Worm (Caenorhabditis elegans): ENCODE results near the gene ttn-1.
A peak's percentile ranks its signal among the peaks of the same experiment; 100 is the strongest.

Gene ttn-1

ce11 chrV:6117013-6117412, 85.4 kb downstream of the ttn-1 start:
- TF ChIP-seq lsy-12 (tag; optimal IDR thresholded peaks at IDR 0.05) (no peak), nfya-1 (tag; optimal IDR thresholded peaks at IDR 0.05; ENCODE audit: insufficient read depth) (no peak), ceh-16 (tag; optimal IDR thresholded peaks at IDR 0.05) (no peak), ZK546.5 (tag; optimal IDR thresholded peaks at IDR 0.05) (no peak), tbx-2 (tag; optimal IDR thresholded peaks at IDR 0.05) (no peak), skn-1 (tag; optimal IDR thresholded peaks at IDR 0.05) (no peak), ceh-82 (tag; optimal IDR thresholded peaks at IDR 0.05) (no peak), hmg-11 (tag; optimal IDR thresholded peaks at IDR 0.05) (no peak), nhr-28 (tag; optimal IDR thresholded peaks at IDR 0.05) (no peak)

ce11 chrV:6112823-6113222, 89.6 kb downstream of the ttn-1 start, which contains the start of gene F17A9.5:
F17A9.5 (minus strand) TSS chrV:6112997.
- TF ChIP-seq pqm-1 (tag; optimal IDR thresholded peaks at IDR 0.05) = no peak
- TF ChIP-seq tbx-2 (tag; optimal IDR thresholded peaks at IDR 0.05) = no peak
- TF ChIP-seq nhr-25 (tag; optimal IDR thresholded peaks at IDR 0.05) = no peak
- no peak for TF ChIP-seq daf-12 (tag; optimal IDR thresholded peaks at IDR 0.05)
- TF ChIP-seq egl-5 (tag; optimal IDR thresholded peaks at IDR 0.05) = no peak
- TF ChIP-seq nhr-12 (tag; optimal IDR thresholded peaks at IDR 0.05) = no peak

- TF ChIP-seq daf-12 (tag; optimal IDR thresholded peaks at IDR 0.05) (no peak), pqm-1 (tag; optimal IDR thresholded peaks at IDR 0.05) (peak; percentile 81), elt-2 (tag; optimal IDR thresholded peaks at IDR 0.05) (peak; percentile 71), R02D3.7 (tag; optimal IDR thresholded peaks at IDR 0.05) (no peak), mml-1 (tag; optimal IDR thresholded peaks at IDR 0.05) (no peak), unc-39 (tag; optimal IDR thresholded peaks at IDR 0.05) (no peak), fkh-2 (tag; optimal IDR thresholded peaks at IDR 0.05) (no peak), pha-4 (tag; optimal IDR thresholded peaks at IDR 0.05) (peak; percentile 49), nfya-1 (tag; optimal IDR thresholded peaks at IDR 0.05; ENCODE audit: insufficient read depth) (no peak), ztf-4 (tag; optimal IDR thresholded peaks at IDR 0.05) (no peak), nhr-28 (tag; optimal IDR thresholded peaks at IDR 0.05) (no peak), aly-2 (tag; optimal IDR thresholded peaks at IDR 0.05) (no peak), nhr-43 (tag; optimal IDR thresholded peaks at IDR 0.05; ENCODE audit: poor library complexity, severe bottlenecking) (no peak), ceh-28 (tag; optimal IDR thresholded peaks at IDR 0.05) (no peak), snpc-4 (tag; optimal IDR thresholded peaks at IDR 0.05) (no peak), nhr-77 (tag; optimal IDR thresholded peaks at IDR 0.05) (no peak), ceh-16 (tag; optimal IDR thresholded peaks at IDR 0.05) (no peak), fkh-10 (GFP tag; optimal IDR thresholded peaks at IDR 0.05) (no peak), nhr-25 (tag; optimal IDR thresholded peaks at IDR 0.05) (no peak), nhr-23 (tag; optimal IDR thresholded peaks at IDR 0.05) (no peak), nhr-11 (tag; optimal IDR thresholded peaks at IDR 0.05) (no peak), nhr-67 (tag; optimal IDR thresholded peaks at IDR 0.05) (no peak), ama-1 (optimal IDR thresholded peaks at IDR 0.05) (no peak), ceh-9 (tag; optimal IDR thresholded peaks at IDR 0.05) (no peak), lin-39 (tag; optimal IDR thresholded peaks at IDR 0.05) (no peak), fos-1 (tag; optimal IDR thresholded peaks at IDR 0.05) (no peak), jun-1 (tag; optimal IDR thresholded peaks at IDR 0.05) (no peak), zag-1 (tag; optimal IDR thresholded peaks at IDR 0.05) (no peak), elt-3 (tag; optimal IDR thresholded peaks at IDR 0.05) (peak in 1 of 3 experiments; percentile 26), lsy-12 (tag; optimal IDR thresholded peaks at IDR 0.05) (no peak), lin-15B (tag; optimal IDR thresholded peaks at IDR 0.05) (no peak), mdl-1 (tag; optimal IDR thresholded peaks at IDR 0.05) (no peak), unc-62 (GFP tag; optimal IDR thresholded peaks at IDR 0.05) (no peak), nhr-76 (tag; optimal IDR thresholded peaks at IDR 0.05) (no peak), ZK546.5 (tag; optimal IDR thresholded peaks at IDR 0.05) (no peak), sea-2 (GFP tag; optimal IDR thresholded peaks at IDR 0.05) (no peak), egl-5 (tag; optimal IDR thresholded peaks at IDR 0.05) (no peak), egl-27 (tag; optimal IDR thresholded peaks at IDR 0.05) (no peak), ceh-82 (tag; optimal IDR thresholded peaks at IDR 0.05) (no peak), tbx-2 (tag; optimal IDR thresholded peaks at IDR 0.05) (no peak), nhr-237 (tag; optimal IDR thresholded peaks at IDR 0.05) (no peak), eor-1 (tag; optimal IDR thresholded peaks at IDR 0.05) (no peak), skn-1 (tag; optimal IDR thresholded peaks at IDR 0.05) (peak; percentile 90)
Measured at ce11 chrV:6110533-6110932, 91.9 kb downstream of the ttn-1 start, which contains the start of gene F17A9.4. F17A9.4 (minus strand) TSS chrV:6110629.

Data from whole organism, L3 larva.